Worm (Caenorhabditis elegans) whole organism, late embryonic: ENCODE data around the gene plrg-1.

ENCODE experiments used
- C08G9.2 ChIP-seq: sonication (generic microtip); optimal IDR thresholded peaks from 2 replicates; lab custom pipeline; 2016; ENCODE audit warnings: mild to moderate bottlenecking, missing genetic modification characterization, moderate library complexity, missing compliant biosample characterization
- C38D4.7 ChIP-seq: fragments of 200-800 bp; sonication (Bioruptor generic); optimal IDR thresholded peaks from 2 replicates; lab custom pipeline; 2018; ENCODE audit warnings: mild to moderate bottlenecking, missing genetic modification characterization, moderate library complexity, missing compliant biosample characterization
- F13H6.1 ChIP-seq: sonication (generic microtip); optimal IDR thresholded peaks from 2 replicates; lab custom pipeline; 2016; ENCODE audit warnings: missing genetic modification characterization, missing compliant biosample characterization
- K02D7.2 ChIP-seq: sonication (generic microtip); optimal IDR thresholded peaks from 2 replicates; lab custom pipeline; 2017; ENCODE audit warnings: mild to moderate bottlenecking, missing genetic modification characterization, missing compliant biosample characterization
- T23F11.4 ChIP-seq: fragments of 200-800 bp; sonication (Bioruptor generic); optimal IDR thresholded peaks from 2 replicates; lab custom pipeline; 2018; ENCODE audit warnings: mild to moderate bottlenecking, missing genetic modification characterization, missing compliant biosample characterization
- ahr-1 ChIP-seq: sonication (generic microtip); optimal IDR thresholded peaks from 2 replicates; lab custom pipeline; 2016; ENCODE audit warnings: missing genetic modification characterization, missing compliant biosample characterization
- ceh-19 ChIP-seq: fragments of 200-800 bp; sonication (Bioruptor generic); optimal IDR thresholded peaks from 2 replicates; lab custom pipeline; 2018; ENCODE audit warnings: mild to moderate bottlenecking, missing genetic modification characterization, missing compliant biosample characterization
- ceh-2 ChIP-seq: sonication (generic microtip); optimal IDR thresholded peaks from 2 replicates; lab custom pipeline; 2016; ENCODE audit warnings: missing genotype, missing genetic modification characterization, missing compliant biosample characterization
- ceh-24 ChIP-seq: sonication (generic microtip); optimal IDR thresholded peaks from 2 replicates; lab custom pipeline; 2016; ENCODE audit warnings: mild to moderate bottlenecking, missing genetic modification characterization, missing compliant biosample characterization
- ceh-30 ChIP-seq: fragments of 150-350 bp; optimal IDR thresholded peaks from 2 replicates; lab custom pipeline; 2014; ENCODE audit warnings: missing biosample characterization, missing genetic modification characterization
- ceh-31 ChIP-seq: sonication (generic microtip); optimal IDR thresholded peaks from 2 replicates; lab custom pipeline; 2016; ENCODE audit warnings: missing genetic modification characterization, missing compliant biosample characterization
- ceh-34 ChIP-seq: sonication (generic microtip); optimal IDR thresholded peaks from 2 replicates; lab custom pipeline; 2016; ENCODE audit warnings: mild to moderate bottlenecking, missing genetic modification characterization, missing compliant biosample characterization
- ceh-45 ChIP-seq: fragments of 200-800 bp; sonication (Bioruptor generic); IDR thresholded peaks from 2 replicates; pipeline ENCODE4 v1.3.6; 2022; ENCODE audit warnings: missing genetic modification reagents, missing genetic modification characterization, missing compliant biosample characterization
- ceh-6 ChIP-seq: fragments of 200-800 bp; sonication (Bioruptor generic); optimal IDR thresholded peaks from 2 replicates; lab custom pipeline; 2018; ENCODE audit warnings: mild to moderate bottlenecking, missing genetic modification characterization, missing compliant biosample characterization
- ceh-9 ChIP-seq: sonication (generic microtip); optimal IDR thresholded peaks from 2 replicates; lab custom pipeline; 2016; ENCODE audit warnings: mild to moderate bottlenecking, missing genetic modification characterization, inconsistent platforms, missing compliant biosample characterization
- che-1 ChIP-seq: sonication (generic microtip); optimal IDR thresholded peaks from 2 replicates; lab custom pipeline; 2016; ENCODE audit warnings: mild to moderate bottlenecking, missing genetic modification characterization, missing compliant biosample characterization
- dmd-4 ChIP-seq: sonication (generic microtip); optimal IDR thresholded peaks from 2 replicates; lab custom pipeline; 2016; ENCODE audit warnings: borderline replicate concordance, missing genetic modification characterization, missing compliant biosample characterization
- elt-2 ChIP-seq: sonication (generic microtip); optimal IDR thresholded peaks from 2 replicates; lab custom pipeline; 2016; ENCODE audit warnings: missing genetic modification reagents, missing genetic modification characterization, missing compliant biosample characterization
- elt-4 ChIP-seq: sonication (generic microtip); optimal IDR thresholded peaks from 2 replicates; lab custom pipeline; 2016; ENCODE audit warnings: missing genetic modification characterization, missing compliant biosample characterization
- eyg-1 ChIP-seq: sonication (generic microtip); optimal IDR thresholded peaks from 2 replicates; lab custom pipeline; 2016; ENCODE audit warnings: missing genotype, missing genetic modification characterization, missing compliant biosample characterization
- fax-1 ChIP-seq: sonication (generic microtip); optimal IDR thresholded peaks from 2 replicates; lab custom pipeline; 2016; ENCODE audit warnings: missing genotype, missing genetic modification characterization, missing compliant biosample characterization
- fkh-6 ChIP-seq: sonication (generic microtip); optimal IDR thresholded peaks from 2 replicates; lab custom pipeline; 2016; ENCODE audit warnings: missing genetic modification characterization, missing compliant biosample characterization
- hlh-30 ChIP-seq: sonication (generic microtip); optimal IDR thresholded peaks from 2 replicates; lab custom pipeline; 2017; ENCODE audit warnings: antibody characterized with exemption, missing genetic modification characterization, missing compliant biosample characterization; ENCODE audit not compliant: insufficient read depth
- hlh-6 ChIP-seq: sonication (generic microtip); optimal IDR thresholded peaks from 2 replicates; lab custom pipeline; 2016; ENCODE audit warnings: missing genotype, missing genetic modification characterization, missing compliant biosample characterization
- hlh-8 ChIP-seq: sonication (generic microtip); optimal IDR thresholded peaks from 2 replicates; lab custom pipeline; 2016; ENCODE audit warnings: missing genotype, missing genetic modification characterization, missing compliant biosample characterization
- madf-2 ChIP-seq: sonication (generic microtip); optimal IDR thresholded peaks from 2 replicates; lab custom pipeline; 2017; ENCODE audit warnings: missing genetic modification characterization, missing compliant biosample characterization
- nfya-1 ChIP-seq: sonication (generic microtip); optimal IDR thresholded peaks from 2 replicates; lab custom pipeline; 2017; ENCODE audit warnings: missing genetic modification characterization, mild to moderate bottlenecking, missing compliant biosample characterization, antibody characterized with exemption, moderate library complexity
- nhr-11 ChIP-seq: fragments of 150-350 bp; optimal IDR thresholded peaks from 2 replicates; lab custom pipeline; 2014; ENCODE audit warnings: missing biosample characterization, missing genetic modification characterization
- nhr-232 ChIP-seq: sonication (generic microtip); optimal IDR thresholded peaks from 2 replicates; lab custom pipeline; 2016; ENCODE audit warnings: missing genetic modification characterization, missing compliant biosample characterization
- odd-2 ChIP-seq: sonication (generic microtip); optimal IDR thresholded peaks from 2 replicates; lab custom pipeline; 2017; ENCODE audit warnings: antibody characterized with exemption, mild to moderate bottlenecking, missing genetic modification characterization, missing compliant biosample characterization
- pag-3 ChIP-seq: sonication (generic microtip); optimal IDR thresholded peaks from 2 replicates; lab custom pipeline; 2016; ENCODE audit warnings: missing compliant biosample characterization, missing genetic modification characterization, borderline replicate concordance
- pat-9 ChIP-seq: fragments of 200-800 bp; sonication (Bioruptor generic); optimal IDR thresholded peaks from 2 replicates; lab custom pipeline; 2018; ENCODE audit warnings: mild to moderate bottlenecking, missing genetic modification characterization, moderate library complexity, missing compliant biosample characterization
- pha-2 ChIP-seq: sonication (generic microtip); optimal IDR thresholded peaks from 2 replicates; lab custom pipeline; 2017; ENCODE audit warnings: mild to moderate bottlenecking, missing genetic modification characterization, missing compliant biosample characterization
- pha-4 ChIP-seq: fragments of 150-350 bp; optimal IDR thresholded peaks from 2 replicates; lab custom pipeline; 2018; ENCODE audit warnings: missing biosample characterization, missing genetic modification reagents, missing genetic modification characterization
- sox-2 ChIP-seq: fragments of 200-800 bp; sonication (Bioruptor generic); IDR thresholded peaks from 2 replicates; pipeline ENCODE4 v1.3.6; 2022; ENCODE audit warnings: missing genetic modification reagents, missing genetic modification characterization, missing compliant biosample characterization
- sox-4 ChIP-seq: sonication (generic microtip); optimal IDR thresholded peaks from 2 replicates; lab custom pipeline; 2017; ENCODE audit warnings: mild to moderate bottlenecking, missing genetic modification characterization, inconsistent platforms, missing compliant biosample characterization
- syd-9 ChIP-seq: sonication (generic microtip); optimal IDR thresholded peaks from 2 replicates; lab custom pipeline; 2016; ENCODE audit warnings: mild to moderate bottlenecking, missing genetic modification characterization, moderate library complexity, missing compliant biosample characterization
- tbx-7 ChIP-seq: sonication (generic microtip); optimal IDR thresholded peaks from 2 replicates; lab custom pipeline; 2016; ENCODE audit warnings: missing genotype, missing genetic modification characterization, missing compliant biosample characterization
- unc-3 ChIP-seq, 2 experiments: fragments of 200-800 bp in 1 of 2; sonication (Bioruptor generic) in 1 of 2; sonication (generic microtip) in 1 of 2; conservative IDR thresholded peaks in 1 of 2; optimal IDR thresholded peaks in 1 of 2; 2 replicates each; pipeline versions ENCODE4 v1.3.6 to Lab custom; 2016 to 2022; ENCODE audit warnings: missing compliant biosample characterization in 2 of 2, missing genetic modification characterization in 2 of 2, missing genetic modification reagents in 1 of 2
- unc-55 ChIP-seq: sonication (generic microtip); optimal IDR thresholded peaks from 2 replicates; lab custom pipeline; 2017; ENCODE audit warnings: missing biosample characterization, missing genetic modification reagents, missing genetic modification characterization
- unc-86 ChIP-seq: sonication (generic microtip); optimal IDR thresholded peaks from 2 replicates; lab custom pipeline; 2016; ENCODE audit warnings: missing genetic modification characterization, missing compliant biosample characterization

The plrg-1 gene

ce11 chrV:10764066-10764465 is 43.6 kb downstream of the plrg-1 start, which contains the start of gene ocr-1:
Gene ocr-1, plus strand, starts transcription at chrV:10764366.
- TF ChIP-seq madf-2 (tag; lab: Kevin White, UChicago) = no peak
- TF ChIP-seq C38D4.7 (GFP tag; lab: Kevin White, UChicago) = no peak
- TF ChIP-seq pha-4 = no peak
- TF ChIP-seq ceh-45 (GFP tag; lab: Robert Waterston, UW) = no peak
- no peak for TF ChIP-seq K02D7.2 (tag; lab: Kevin White, UChicago)
- no peak for TF ChIP-seq syd-9
- no peak for TF ChIP-seq fax-1
- TF ChIP-seq ceh-30 (tag; lab: Kevin White, UChicago) = no peak
- TF ChIP-seq hlh-8 (tag; lab: Kevin White, UChicago) = no peak
- TF ChIP-seq hlh-6 (tag; lab: Kevin White, UChicago) = no peak
- TF ChIP-seq ceh-9 (tag; lab: Kevin White, UChicago) = no peak
- no peak for TF ChIP-seq pha-2 (tag; lab: Kevin White, UChicago)
- TF ChIP-seq eyg-1 (tag; lab: Kevin White, UChicago) = no peak
- TF ChIP-seq elt-4 = no peak
- TF ChIP-seq ceh-31 (tag; lab: Kevin White, UChicago) = no peak
- no peak for TF ChIP-seq nfya-1 (tag; lab: Kevin White, UChicago)
- TF ChIP-seq elt-2 (tag; lab: Kevin White, UChicago) = no peak
- no peak for TF ChIP-seq unc-55 (GFP tag; lab: Kevin White, UChicago)
- TF ChIP-seq ceh-2 (tag; lab: Kevin White, UChicago) = no peak
- TF ChIP-seq, all 69 proteins: peak for 0

- TF ChIP-seq unc-55 (GFP tag; lab: Kevin White, UChicago) (no peak), unc-86 (tag; lab: Kevin White, UChicago) (no peak), unc-3 (GFP tag; conservative IDR thresholded peaks at IDR 0.05; lab: Robert Waterston, UW) (no peak), unc-3 (tag; optimal IDR thresholded peaks at IDR 0.05; lab: Kevin White, UChicago) (no peak), F13H6.1 (tag; lab: Kevin White, UChicago) (no peak), K02D7.2 (tag; lab: Kevin White, UChicago) (no peak), ceh-19 (GFP tag; lab: Kevin White, UChicago) (no peak), nhr-11 (no peak), sox-4 (no peak), tbx-7 (tag; lab: Kevin White, UChicago) (no peak), pha-2 (tag; lab: Kevin White, UChicago) (no peak), pag-3 (no peak), pat-9 (no peak), nhr-232 (tag; lab: Kevin White, UChicago) (no peak), hlh-6 (tag; lab: Kevin White, UChicago) (no peak), ceh-34 (tag; lab: Kevin White, UChicago) (no peak), sox-2 (GFP tag; lab: Robert Waterston, UW) (no peak)
These were observed 45.0 kb downstream of the plrg-1 start, which contains the start of gene sre-6 for ce11 chrV:10762695-10763094. Gene sre-6, minus strand, starts transcription at chrV:10762795.

- no peak for TF ChIP-seq nhr-11
- TF ChIP-seq ceh-24 (tag; lab: Kevin White, UChicago) = no peak
- no peak for TF ChIP-seq ceh-6
- TF ChIP-seq ahr-1 (tag; lab: Kevin White, UChicago) = no peak
- no peak for TF ChIP-seq odd-2
- no peak for TF ChIP-seq T23F11.4
- no peak for TF ChIP-seq fkh-6 (tag; lab: Kevin White, UChicago)
- no peak for TF ChIP-seq hlh-8 (tag; lab: Kevin White, UChicago)
- no peak for TF ChIP-seq hlh-6 (tag; lab: Kevin White, UChicago)
- TF ChIP-seq che-1 (tag; lab: Kevin White, UChicago) = no peak
- TF ChIP-seq C08G9.2 = no peak
- TF ChIP-seq dmd-4 = no peak
- no peak for TF ChIP-seq pha-4
- TF ChIP-seq hlh-30 (tag; lab: Kevin White, UChicago) = no peak
These were observed 46.9 kb downstream of the plrg-1 start for ce11 chrV:10760839-10761238.
